Worm (Caenorhabditis elegans): ENCODE results near the gene perm-3.

DNA sequence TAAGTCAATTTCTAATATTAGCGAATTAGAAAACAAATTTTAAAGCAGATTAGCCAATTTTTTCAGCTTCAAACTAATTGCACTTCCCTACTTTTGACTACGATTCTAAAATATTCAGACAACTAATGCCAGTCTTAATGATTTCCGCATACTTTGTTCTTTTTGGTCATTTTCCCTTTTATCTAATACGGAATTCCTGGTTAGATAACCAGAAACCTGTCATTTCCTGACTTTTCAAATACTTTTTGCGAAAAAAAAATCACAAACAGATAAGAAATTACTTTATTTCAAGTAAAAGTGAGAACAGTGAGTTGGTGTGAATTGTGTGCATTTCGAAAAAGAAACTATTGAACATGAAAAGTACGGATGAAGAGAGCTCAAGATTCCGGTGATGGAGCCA is 14.5 kb downstream of the perm-3 start:
- TF ChIP-seq unc-62 (GFP tag; optimal IDR thresholded peaks at IDR 0.05) (no peak), lin-13 (tag; optimal IDR thresholded peaks at IDR 0.05) (no peak), lsy-2 (tag; optimal IDR thresholded peaks at IDR 0.05) (no peak), mep-1 (tag; optimal IDR thresholded peaks at IDR 0.05) (no peak), unc-39 (tag; optimal IDR thresholded peaks at IDR 0.05) (no peak), bed-3 (GFP tag; optimal IDR thresholded peaks at IDR 0.05) (no peak), nhr-12 (tag; optimal IDR thresholded peaks at IDR 0.05) (no peak), M03D4.4 (tag; optimal IDR thresholded peaks at IDR 0.05) (no peak), mab-5 (tag; optimal IDR thresholded peaks at IDR 0.05) (no peak), ztf-11 (tag; optimal IDR thresholded peaks at IDR 0.05) (no peak), elt-1 (tag; optimal IDR thresholded peaks at IDR 0.05; ENCODE audit: borderline replicate concordance, insufficient read depth) (no peak), mls-2 (tag; optimal IDR thresholded peaks at IDR 0.05) (no peak)
